Fruit fly (Drosophila melanogaster) whole organism, pupa: ENCODE measurements around the gene sp3.

Experiments used
- CG13204 ChIP-seq: fragments of 200-800 bp; sonication (Bioruptor generic); optimal IDR thresholded peaks from 2 replicates; lab custom pipeline; 2018; ENCODE audit warnings: missing biosample characterization, mild to moderate bottlenecking, missing genetic modification characterization, moderate library complexity
- CG17806 ChIP-seq: fragments of 200-800 bp; sonication (Bioruptor generic); optimal IDR thresholded peaks from 2 replicates; lab custom pipeline; 2018; ENCODE audit warnings: missing biosample characterization, mild to moderate bottlenecking, missing genetic modification characterization, moderate library complexity
- CG32121 ChIP-seq: fragments of 200-800 bp; sonication (Bioruptor generic); IDR thresholded peaks from 2 replicates; pipeline ENCODE4 v1.3.6; 2022; ENCODE audit warnings: missing biosample characterization, missing genetic modification characterization
- CG34367 ChIP-seq: fragments of 200-800 bp; sonication (Bioruptor generic); optimal IDR thresholded peaks from 2 replicates; lab custom pipeline; 2018; ENCODE audit warnings: missing biosample characterization, mild to moderate bottlenecking, missing genetic modification characterization
- CG8159 ChIP-seq: fragments of 200-800 bp; sonication (Bioruptor generic); optimal IDR thresholded peaks from 3 replicates; lab custom pipeline; 2018; ENCODE audit warnings: missing biosample characterization, mild to moderate bottlenecking, missing genetic modification characterization, moderate library complexity
- CG9948 ChIP-seq: fragments of 200-800 bp; sonication (Bioruptor generic); optimal IDR thresholded peaks from 2 replicates; lab custom pipeline; 2018; ENCODE audit warnings: missing biosample characterization, mild to moderate bottlenecking, missing genetic modification characterization, moderate library complexity
- Snoo ChIP-seq: fragments of 200-800 bp; sonication (Bioruptor generic); optimal IDR thresholded peaks from 3 replicates; lab custom pipeline; 2017; ENCODE audit warnings: missing biosample characterization, mild to moderate bottlenecking, missing genetic modification characterization, inconsistent platforms
- fd96Ca ChIP-seq: fragments of 200-800 bp; sonication (Bioruptor generic); IDR thresholded peaks from 3 replicates; pipeline ENCODE4 v1.3.6; 2022; ENCODE audit warnings: missing biosample characterization, missing genetic modification characterization
- gl ChIP-seq: fragments of 200-800 bp; sonication (Bioruptor generic); optimal IDR thresholded peaks from 2 replicates; lab custom pipeline; 2018; ENCODE audit warnings: missing biosample characterization, mild to moderate bottlenecking, missing genetic modification characterization
- rn ChIP-seq: fragments of 200-800 bp; sonication (Bioruptor generic); IDR thresholded peaks from 2 replicates; pipeline ENCODE4 v1.3.6; 2022; ENCODE audit warnings: missing biosample characterization, missing genetic modification characterization

dm6 chr3R:21561427-21561872 is 40.7 kb downstream of the sp3 start:
- TF ChIP-seq fd96Ca (no peak), CG32121 (GFP tag; lab: Robert Waterston, UW) (no peak), CG17806 (tag; lab: Kevin White, UChicago) (no peak), gl (no peak), CG13204 (no peak), CG8159 (no peak), CG9948 (no peak), rn (GFP tag; lab: Robert Waterston, UW) (no peak), CG34367 (tag; lab: Kevin White, UChicago) (no peak), Snoo (tag; lab: Kevin White, UChicago) (no peak)
